Fruit fly (Drosophila melanogaster) whole organism, adult: ENCODE results near the gene Caf1-55.

Source experiments
- CG11617 ChIP-seq: fragments of 200-800 bp; sonication (Bioruptor generic); optimal IDR thresholded peaks from 2 replicates; lab custom pipeline; 2017; ENCODE audit warnings: mild to moderate bottlenecking, missing biosample characterization, missing genetic modification reagents, missing genetic modification characterization
- CG12768 ChIP-seq: fragments of 200-800 bp; sonication (Bioruptor generic); optimal IDR thresholded peaks from 2 replicates; lab custom pipeline; 2017; ENCODE audit warnings: missing biosample characterization, missing genetic modification characterization, mild to moderate bottlenecking, moderate library complexity, missing genetic modification reagents
- CG14711 ChIP-seq: fragments of 200-800 bp; sonication (Bioruptor generic); optimal IDR thresholded peaks from 2 replicates; lab custom pipeline; 2018; ENCODE audit warnings: missing biosample characterization, mild to moderate bottlenecking, missing genetic modification characterization, moderate library complexity
- CG1620 ChIP-seq: fragments of 200-800 bp; sonication (Bioruptor generic); optimal IDR thresholded peaks from 2 replicates; lab custom pipeline; 2016; ENCODE audit warnings: missing biosample characterization, missing genetic modification characterization
- CG5204 ChIP-seq: fragments of 200-800 bp; sonication (Bioruptor generic); optimal IDR thresholded peaks from 2 replicates; lab custom pipeline; 2016; ENCODE audit warnings: missing biosample characterization, missing genetic modification characterization
- CG7101 ChIP-seq: fragments of 200-800 bp; sonication (Bioruptor generic); optimal IDR thresholded peaks from 2 replicates; lab custom pipeline; 2018; ENCODE audit warnings: missing biosample characterization, mild to moderate bottlenecking, missing genetic modification characterization, moderate library complexity
- Clk ChIP-seq: fragments of 200-800 bp; sonication (Bioruptor generic); optimal IDR thresholded peaks from 2 replicates; lab custom pipeline; 2017; ENCODE audit warnings: missing biosample characterization, missing genetic modification characterization
- Hr96 ChIP-seq: fragments of 200-800 bp; sonication (Bioruptor generic); optimal IDR thresholded peaks from 2 replicates; lab custom pipeline; 2016; ENCODE audit warnings: missing biosample characterization, missing genetic modification characterization
- cic ChIP-seq: fragments of 200-800 bp; sonication (Bioruptor generic); optimal IDR thresholded peaks from 2 replicates; lab custom pipeline; 2017; ENCODE audit warnings: missing biosample characterization, mild to moderate bottlenecking, missing genetic modification characterization, moderate library complexity
- kay ChIP-seq: fragments of 200-800 bp; sonication (Bioruptor generic); peaks from one replicate; lab custom pipeline; 2016; ENCODE audit warnings: missing biosample characterization, missing genetic modification characterization, borderline replicate concordance
- ovo ChIP-seq: fragments of 200-800 bp; sonication (Bioruptor generic); optimal IDR thresholded peaks from 2 replicates; lab custom pipeline; 2016; ENCODE audit warnings: missing biosample characterization, missing genetic modification characterization
- pad ChIP-seq: fragments of 200-800 bp; sonication (Bioruptor generic); optimal IDR thresholded peaks from 3 replicates; lab custom pipeline; 2017; ENCODE audit warnings: missing biosample characterization, missing genetic modification characterization, mild to moderate bottlenecking, moderate library complexity, missing genetic modification reagents
- toe ChIP-seq: fragments of 200-800 bp; sonication (Bioruptor generic); optimal IDR thresholded peaks from 2 replicates; lab custom pipeline; 2016; ENCODE audit warnings: missing biosample characterization, missing genetic modification characterization

DNA sequence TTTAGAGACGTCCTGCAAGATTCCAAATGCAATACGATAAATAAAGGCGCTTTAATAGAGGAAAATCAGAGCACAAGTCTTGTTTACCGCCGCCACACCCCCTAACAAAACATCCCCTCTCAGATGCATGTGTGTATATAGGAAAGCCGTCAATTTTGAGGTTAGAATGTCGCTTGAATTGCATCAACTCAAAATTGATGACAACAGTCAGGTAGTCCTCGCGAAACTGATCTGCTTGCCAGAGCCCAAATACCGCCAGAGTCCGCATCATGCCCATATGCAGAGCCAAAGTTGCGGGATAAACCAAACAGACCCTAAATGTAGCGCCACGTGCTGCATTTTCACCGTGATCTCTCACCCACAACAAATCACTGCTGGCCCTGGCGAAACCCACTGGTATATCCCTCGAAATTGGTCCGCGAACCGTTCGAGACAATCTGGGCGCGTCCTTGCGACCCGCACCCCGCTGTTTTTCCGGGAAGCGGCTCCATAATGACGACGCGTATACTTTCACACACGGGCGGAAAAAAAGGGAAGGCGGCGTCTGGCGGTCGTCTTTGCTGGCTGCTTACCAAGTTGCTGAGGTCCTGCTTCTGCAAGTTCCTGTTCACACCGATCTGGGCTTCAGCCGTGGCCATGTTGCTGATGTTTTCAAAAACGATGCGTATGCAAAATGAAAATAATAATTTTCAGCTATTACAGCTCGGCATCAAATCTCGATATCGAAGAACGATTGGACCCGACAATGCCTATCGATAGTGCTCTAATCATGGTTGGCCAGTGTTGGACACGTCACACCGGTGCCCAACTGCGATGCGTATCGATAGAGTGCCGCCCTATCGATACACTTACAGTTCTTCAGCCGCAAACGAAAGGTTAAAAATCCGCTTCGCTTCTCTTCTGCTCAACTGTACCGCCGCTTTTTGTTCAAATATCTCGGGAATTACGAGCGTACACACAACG, 37.6 kb downstream of the Caf1-55 start, which contains the start of the genes eIF2gamma and Set:
- peak; percentile 60 for TF ChIP-seq Clk (GFP tag; lab: Kevin White, UChicago)
- TF ChIP-seq Hr96 (GFP tag; lab: Kevin White, UChicago), result no peak
- no peak for TF ChIP-seq toe (GFP tag; lab: Kevin White, UChicago)
- peak; percentile 61 for TF ChIP-seq CG7101 (tag; lab: Kevin White, UChicago)
- peak; percentile 47 for TF ChIP-seq ovo
- TF ChIP-seq cic, result no peak
- TF ChIP-seq CG5204 (GFP tag; lab: Kevin White, UChicago), result no peak
- TF ChIP-seq CG1620 (GFP tag; lab: Kevin White, UChicago), result peak; percentile 68
- no peak for TF ChIP-seq CG11617 (GFP tag; lab: Kevin White, UChicago)
- TF ChIP-seq CG14711 (tag; lab: Kevin White, UChicago), result peak; percentile 26
- peak; percentile 41 for TF ChIP-seq CG12768 (GFP tag; lab: Kevin White, UChicago)
- TF ChIP-seq kay, result no peak
- peak; percentile 63 for TF ChIP-seq pad
